Fruit fly (Drosophila melanogaster) whole organism, prepupa: ENCODE measurements around the gene CG17264.

ENCODE experiments used
- Blimp-1 ChIP-seq: fragments of 200-800 bp; sonication (Bioruptor generic); optimal IDR thresholded peaks from 3 replicates; lab custom pipeline; 2017; ENCODE audit warnings: missing biosample characterization, missing genetic modification characterization, mild to moderate bottlenecking, moderate library complexity, missing genetic modification reagents
- CG10631 ChIP-seq: fragments of 200-800 bp; sonication (Bioruptor generic); optimal IDR thresholded peaks from 2 replicates; lab custom pipeline; 2016; ENCODE audit warnings: missing biosample characterization, missing genetic modification characterization
- CG10669 ChIP-seq: fragments of 200-800 bp; sonication (Bioruptor generic); optimal IDR thresholded peaks from 3 replicates; lab custom pipeline; 2018; ENCODE audit warnings: missing biosample characterization, mild to moderate bottlenecking, missing genetic modification characterization, moderate library complexity
- CG11294 ChIP-seq: fragments of 200-800 bp; sonication (Bioruptor generic); IDR thresholded peaks from 2 replicates; pipeline ENCODE4 v1.3.6; 2022; ENCODE audit warnings: missing biosample characterization, missing genetic modification characterization
- CG11762 ChIP-seq: fragments of 200-800 bp; sonication (Bioruptor generic); optimal IDR thresholded peaks from 3 replicates; lab custom pipeline; 2016; ENCODE audit warnings: missing biosample characterization, missing genetic modification characterization; ENCODE audit not compliant: insufficient read depth
- CG11902 ChIP-seq: fragments of 200-800 bp; sonication (Bioruptor generic); optimal IDR thresholded peaks from 3 replicates; lab custom pipeline; 2016; ENCODE audit warnings: missing biosample characterization, missing genetic modification characterization
- CG15336 ChIP-seq: fragments of 200-800 bp; sonication (Bioruptor generic); IDR thresholded peaks from 2 replicates; pipeline ENCODE4 v1.3.6; 2022; ENCODE audit warnings: missing biosample characterization, missing genetic modification characterization
- CG1621 ChIP-seq: fragments of 200-800 bp; sonication (Bioruptor generic); optimal IDR thresholded peaks from 3 replicates; lab custom pipeline; 2018; ENCODE audit warnings: missing biosample characterization, mild to moderate bottlenecking, missing genetic modification characterization
- CG16779 ChIP-seq: fragments of 200-800 bp; sonication (Bioruptor generic); optimal IDR thresholded peaks from 3 replicates; lab custom pipeline; 2017; ENCODE audit warnings: missing biosample characterization, mild to moderate bottlenecking, missing genetic modification characterization
- CG31627 ChIP-seq: fragments of 200-800 bp; sonication (Bioruptor generic); optimal IDR thresholded peaks from 3 replicates; lab custom pipeline; 2016; ENCODE audit warnings: missing biosample characterization, missing genetic modification characterization
- CG34406 ChIP-seq: fragments of 200-800 bp; sonication (Bioruptor generic); optimal IDR thresholded peaks from 3 replicates; lab custom pipeline; 2016; ENCODE audit warnings: missing biosample characterization, missing genetic modification characterization
- CG4318 ChIP-seq: fragments of 200-800 bp; sonication (Bioruptor generic); optimal IDR thresholded peaks from 3 replicates; lab custom pipeline; 2017; ENCODE audit warnings: missing biosample characterization, mild to moderate bottlenecking, missing genetic modification characterization
- CG6163 ChIP-seq: fragments of 200-800 bp; sonication (Bioruptor generic); IDR thresholded peaks from 3 replicates; pipeline ENCODE4 v1.3.6; 2022; ENCODE audit warnings: missing biosample characterization, missing genetic modification characterization
- CG6276 ChIP-seq: fragments of 200-800 bp; sonication (Bioruptor generic); optimal IDR thresholded peaks from 2 replicates; lab custom pipeline; 2017; ENCODE audit warnings: missing biosample characterization, mild to moderate bottlenecking, missing genetic modification characterization
- CG6792 ChIP-seq: fragments of 200-800 bp; sonication (Bioruptor generic); optimal IDR thresholded peaks from 3 replicates; lab custom pipeline; 2016; ENCODE audit warnings: missing biosample characterization, missing genetic modification characterization
- CG6808 ChIP-seq: fragments of 200-800 bp; sonication (Bioruptor generic); optimal IDR thresholded peaks from 3 replicates; lab custom pipeline; 2017; ENCODE audit warnings: missing biosample characterization, missing genetic modification characterization, mild to moderate bottlenecking, moderate library complexity, missing genetic modification reagents
- CG7368 ChIP-seq: fragments of 200-800 bp; sonication (Bioruptor generic); optimal IDR thresholded peaks from 3 replicates; lab custom pipeline; 2016; ENCODE audit warnings: missing biosample characterization, missing genetic modification characterization
- CG8632 ChIP-seq: fragments of 200-800 bp; sonication (Bioruptor generic); optimal IDR thresholded peaks from 3 replicates; lab custom pipeline; 2016; ENCODE audit warnings: missing biosample characterization, missing genetic modification characterization
- CG9139 ChIP-seq: fragments of 200-800 bp; sonication (Bioruptor generic); optimal IDR thresholded peaks from 3 replicates; lab custom pipeline; 2017; ENCODE audit warnings: missing biosample characterization, mild to moderate bottlenecking, missing genetic modification characterization
- Eip75B ChIP-seq: fragments of 200-800 bp; sonication (Bioruptor generic); optimal IDR thresholded peaks from 3 replicates; lab custom pipeline; 2016; ENCODE audit warnings: missing biosample characterization, missing genetic modification characterization
- Eip78C ChIP-seq: fragments of 200-800 bp; sonication (Bioruptor generic); peaks from one replicate; lab custom pipeline; 2016; ENCODE audit warnings: missing biosample characterization, missing genetic modification characterization
- Eip93F ChIP-seq: fragments of 200-800 bp; sonication (Bioruptor generic); optimal IDR thresholded peaks from 2 replicates; lab custom pipeline; 2016; ENCODE audit warnings: missing biosample characterization, mild to moderate bottlenecking, missing genetic modification characterization
- Ets21C ChIP-seq: fragments of 200-800 bp; sonication (Bioruptor generic); optimal IDR thresholded peaks from 3 replicates; lab custom pipeline; 2016; ENCODE audit warnings: missing biosample characterization, missing genetic modification characterization
- Ets96B ChIP-seq: fragments of 200-800 bp; optimal IDR thresholded peaks from 2 replicates; lab custom pipeline; 2019; ENCODE audit warnings: missing biosample characterization, mild to moderate bottlenecking, missing genetic modification characterization, moderate library complexity
- Hr39 ChIP-seq: fragments of 200-800 bp; sonication (Bioruptor generic); optimal IDR thresholded peaks from 2 replicates; lab custom pipeline; 2016; ENCODE audit warnings: missing biosample characterization, missing genetic modification characterization
- Hr4 ChIP-seq: fragments of 200-800 bp; sonication (Bioruptor generic); optimal IDR thresholded peaks from 3 replicates; lab custom pipeline; 2016; ENCODE audit warnings: missing biosample characterization, missing genetic modification characterization
- OdsH ChIP-seq: fragments of 200-800 bp; sonication (Bioruptor generic); optimal IDR thresholded peaks from 3 replicates; lab custom pipeline; 2016; ENCODE audit warnings: missing biosample characterization, missing genetic modification characterization
- Smox ChIP-seq: fragments of 200-800 bp; sonication (Bioruptor generic); optimal IDR thresholded peaks from 3 replicates; lab custom pipeline; 2016; ENCODE audit warnings: missing biosample characterization, missing genetic modification characterization
- Sox102F ChIP-seq: fragments of 200-800 bp; sonication (Bioruptor generic); optimal IDR thresholded peaks from 2 replicates; lab custom pipeline; 2016; ENCODE audit warnings: missing biosample characterization, mild to moderate bottlenecking, missing genetic modification characterization
- Sox14 ChIP-seq: fragments of 200-800 bp; sonication (Bioruptor generic); optimal IDR thresholded peaks from 3 replicates; lab custom pipeline; 2016; ENCODE audit warnings: missing biosample characterization, missing genetic modification characterization
- Sox15 ChIP-seq: fragments of 200-800 bp; sonication (Bioruptor generic); optimal IDR thresholded peaks from 3 replicates; lab custom pipeline; 2016; ENCODE audit warnings: missing biosample characterization, missing genetic modification characterization
- achi ChIP-seq: fragments of 200-800 bp; sonication (Bioruptor generic); optimal IDR thresholded peaks from 3 replicates; lab custom pipeline; 2016; ENCODE audit warnings: missing biosample characterization, missing genetic modification characterization
- acj6 ChIP-seq: fragments of 200-800 bp; sonication (Bioruptor generic); optimal IDR thresholded peaks from 3 replicates; lab custom pipeline; 2016; ENCODE audit warnings: missing biosample characterization, missing genetic modification characterization
- cyc ChIP-seq: fragments of 200-800 bp; sonication (Bioruptor generic); optimal IDR thresholded peaks from 3 replicates; lab custom pipeline; 2016; ENCODE audit warnings: missing biosample characterization, missing genetic modification characterization
- dac ChIP-seq: fragments of 200-800 bp; sonication (Bioruptor generic); optimal IDR thresholded peaks from 2 replicates; lab custom pipeline; 2017; ENCODE audit warnings: missing biosample characterization, mild to moderate bottlenecking, missing genetic modification characterization
- dsx ChIP-seq: fragments of 200-800 bp; optimal IDR thresholded peaks from 3 replicates; lab custom pipeline; 2019; ENCODE audit warnings: missing biosample characterization, mild to moderate bottlenecking, missing genetic modification characterization, moderate library complexity; ENCODE audit not compliant: poor library complexity, severe bottlenecking
- esn ChIP-seq: fragments of 200-800 bp; sonication (Bioruptor generic); optimal IDR thresholded peaks from 2 replicates; lab custom pipeline; 2016; ENCODE audit warnings: missing biosample characterization, mild to moderate bottlenecking, missing genetic modification characterization, moderate library complexity
- fd59A ChIP-seq: fragments of 200-800 bp; sonication (Bioruptor generic); optimal IDR thresholded peaks from 2 replicates; lab custom pipeline; 2017; ENCODE audit warnings: missing biosample characterization, mild to moderate bottlenecking, missing genetic modification characterization, missing genetic modification reagents
- fd85E ChIP-seq: fragments of 200-800 bp; sonication (Bioruptor generic); optimal IDR thresholded peaks from 3 replicates; lab custom pipeline; 2016; ENCODE audit warnings: missing biosample characterization, missing genetic modification characterization
- lz ChIP-seq: fragments of 200-800 bp; sonication (Bioruptor generic); optimal IDR thresholded peaks from 3 replicates; lab custom pipeline; 2016; ENCODE audit warnings: missing biosample characterization, missing genetic modification characterization
- net ChIP-seq: fragments of 200-800 bp; sonication (Bioruptor generic); optimal IDR thresholded peaks from 3 replicates; lab custom pipeline; 2016; ENCODE audit warnings: missing biosample characterization, missing genetic modification characterization
- pdm3 ChIP-seq: fragments of 200-800 bp; sonication (Bioruptor generic); optimal IDR thresholded peaks from 3 replicates; lab custom pipeline; 2016; ENCODE audit warnings: missing biosample characterization, missing genetic modification characterization
- salr ChIP-seq, 2 experiments: fragments of 200-800 bp; sonication (Bioruptor generic); optimal IDR thresholded peaks; 3 replicates each; lab custom pipeline; 2016 to 2018; ENCODE audit warnings: missing biosample characterization in 2 of 2, missing genetic modification characterization in 2 of 2, mild to moderate bottlenecking in 1 of 2
- spab ChIP-seq: fragments of 200-800 bp; sonication (Bioruptor generic); optimal IDR thresholded peaks from 2 replicates; lab custom pipeline; 2017; ENCODE audit warnings: missing biosample characterization, mild to moderate bottlenecking, missing genetic modification characterization, missing genetic modification reagents
- ss ChIP-seq, 2 experiments: fragments of 200-800 bp; sonication (Bioruptor generic); optimal IDR thresholded peaks; 2 replicates in 1 of 2; 3 replicates in 1 of 2; lab custom pipeline; 2017 to 2018; ENCODE audit warnings: mild to moderate bottlenecking in 2 of 2, missing biosample characterization in 2 of 2, missing genetic modification characterization in 2 of 2, moderate library complexity in 1 of 2
- svp ChIP-seq: fragments of 200-800 bp; sonication (Bioruptor generic); peaks from one replicate; lab custom pipeline; 2016; ENCODE audit warnings: missing biosample characterization, missing genetic modification characterization
- topi ChIP-seq: fragments of 200-800 bp; sonication (Bioruptor generic); optimal IDR thresholded peaks from 3 replicates; lab custom pipeline; 2016; ENCODE audit warnings: missing biosample characterization, missing genetic modification characterization

CG17264 gene

dm6 chr2L:3003399-3003798, 14.9 kb upstream of the CG17264 start (continued):
- TF ChIP-seq CG6808 (GFP tag; lab: Kevin White, UChicago) (no peak), spab (GFP tag; lab: Kevin White, UChicago) (no peak), CG15336 (GFP tag; lab: Robert Waterston, UW) (peak; percentile 93), Hr39 (no peak), pdm3 (GFP tag; lab: Kevin White, UChicago) (peak; percentile 47), CG10669 (GFP tag; lab: Kevin White, UChicago) (no peak), cyc (GFP tag; lab: Kevin White, UChicago) (no peak), CG11762 (GFP tag; lab: Kevin White, UChicago) (peak; percentile 21), achi (peak; percentile 57), CG11294 (GFP tag; lab: Robert Waterston, UW) (peak; percentile 52; the same call in 1 of the 2 replicates), CG6163 (GFP tag; lab: Robert Waterston, UW) (peak; percentile 80), CG16779 (tag; lab: Kevin White, UChicago) (no peak), CG4318 (peak; percentile 86), CG7368 (GFP tag; lab: Kevin White, UChicago) (peak; percentile 22), Sox15 (no peak), salr (GFP tag; optimal IDR thresholded peaks at IDR 0.05; lab: Kevin White, UChicago) (peak in 1 of 2 experiments; percentile 60), Sox14 (peak; percentile 25), ss (GFP tag; optimal IDR thresholded peaks at IDR 0.05; lab: Kevin White, UChicago) (no peak), CG9139 (GFP tag; lab: Kevin White, UChicago) (no peak), Ets96B (tag; lab: Kevin White, UChicago) (no peak), OdsH (GFP tag; lab: Kevin White, UChicago) (peak; percentile 49), CG34406 (peak; percentile 8), esn (GFP tag; lab: Kevin White, UChicago) (no peak), Blimp-1 (GFP tag; lab: Kevin White, UChicago) (no peak), Hr4 (GFP tag; lab: Kevin White, UChicago) (peak; percentile 93), svp (GFP tag; lab: Kevin White, UChicago) (no peak), CG11902 (GFP tag; lab: Kevin White, UChicago) (no peak), fd85E (GFP tag; lab: Kevin White, UChicago) (no peak)
- TF ChIP-seq, all 60 proteins: peak for 26

- TF ChIP-seq Ets21C (GFP tag; lab: Kevin White, UChicago) (peak; percentile 16), acj6 (GFP tag; lab: Kevin White, UChicago) (peak; percentile 40), pdm3 (GFP tag; lab: Kevin White, UChicago) (peak; percentile 23), Eip93F (GFP tag; lab: Kevin White, UChicago) (no peak), fd59A (GFP tag; lab: Kevin White, UChicago) (peak; percentile 37), CG10669 (GFP tag; lab: Kevin White, UChicago) (peak; percentile 22), Smox (GFP tag; lab: Kevin White, UChicago) (peak; percentile 55), CG1621 (tag; lab: Kevin White, UChicago) (peak; percentile 15), CG6808 (GFP tag; lab: Kevin White, UChicago) (peak; percentile 60), net (GFP tag; lab: Kevin White, UChicago) (peak; percentile 27), topi (GFP tag; lab: Kevin White, UChicago) (peak; percentile 29), Sox15 (peak; percentile 2), Sox14 (peak; percentile 19), CG9139 (GFP tag; lab: Kevin White, UChicago) (peak; percentile 25), CG11902 (GFP tag; lab: Kevin White, UChicago) (peak; percentile 11), achi (peak; percentile 19), Sox102F (GFP tag; lab: Kevin White, UChicago) (peak; percentile 51), salr (GFP tag; optimal IDR thresholded peaks at IDR 0.05; lab: Kevin White, UChicago) (peak in 1 of 2 experiments; percentile 31), lz (GFP tag; lab: Kevin White, UChicago) (peak; percentile 28), svp (GFP tag; lab: Kevin White, UChicago) (peak; percentile 84), Eip75B (GFP tag; lab: Kevin White, UChicago) (peak; percentile 63), dsx (GFP tag; lab: Kevin White, UChicago) (peak; percentile 41), CG31627 (peak; percentile 47), esn (GFP tag; lab: Kevin White, UChicago) (peak; percentile 76), Eip78C (GFP tag; lab: Kevin White, UChicago) (peak; percentile 83), Hr39 (peak; percentile 52), cyc (GFP tag; lab: Kevin White, UChicago) (peak; percentile 49), dac (GFP tag; lab: Kevin White, UChicago) (no peak), CG6792 (GFP tag; lab: Kevin White, UChicago) (peak; percentile 53), CG8632 (GFP tag; lab: Kevin White, UChicago) (no peak), OdsH (GFP tag; lab: Kevin White, UChicago) (peak; percentile 36), CG7368 (GFP tag; lab: Kevin White, UChicago) (peak; percentile 21), ss (GFP tag; optimal IDR thresholded peaks at IDR 0.05; lab: Kevin White, UChicago) (peak; percentile 27 to 38), CG6163 (GFP tag; lab: Robert Waterston, UW) (peak; percentile 66), Ets96B (tag; lab: Kevin White, UChicago) (peak; percentile 48), CG10631 (GFP tag; lab: Kevin White, UChicago) (peak; percentile 52), CG6276 (no peak)
These were observed 13.7 kb upstream of the CG17264 start for dm6 chr2L:3004601-3005000.
